Fruit fly (Drosophila melanogaster): ENCODE results near the gene CG4955.
A peak's percentile ranks its signal among the peaks of the same experiment; 100 is the strongest.

DNA sequence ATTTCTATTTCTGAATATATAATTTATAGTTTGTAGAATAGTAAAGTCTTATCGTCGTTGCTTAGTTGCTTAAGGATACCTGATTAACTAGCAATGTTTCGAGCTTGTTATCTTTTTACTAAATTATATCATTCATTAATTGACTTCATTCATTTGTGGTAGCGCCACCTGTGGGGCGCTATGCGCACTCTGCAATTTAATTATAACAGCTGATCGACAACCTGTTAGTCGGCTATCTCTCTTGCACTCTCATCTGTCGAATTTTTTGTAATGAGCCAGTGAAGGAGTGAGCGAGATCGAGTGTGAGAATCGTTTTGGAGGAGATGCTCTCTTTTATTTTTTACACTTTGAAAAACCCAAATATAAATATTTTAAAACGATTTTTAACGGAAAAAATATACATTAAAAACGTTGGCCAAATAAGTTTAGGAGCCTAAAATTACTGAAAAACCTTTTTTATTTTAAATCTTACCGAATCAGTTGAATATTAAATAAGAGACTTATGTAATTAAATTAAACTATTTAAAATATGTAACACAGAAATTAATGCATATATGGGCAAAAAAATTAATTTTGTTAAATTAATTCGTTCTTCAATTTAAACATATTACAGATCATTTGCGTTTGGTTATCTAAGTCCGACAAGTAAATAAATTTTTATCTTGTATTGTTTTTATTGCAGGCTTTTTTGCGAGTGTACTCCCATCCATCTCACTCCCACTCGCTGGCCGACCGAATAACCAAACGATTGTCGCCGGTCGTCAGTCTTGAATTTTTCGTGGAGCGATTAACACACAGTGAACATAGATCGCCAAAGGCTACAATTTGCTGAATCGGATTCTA is 10.0 kb downstream of the CG4955 start, which contains the start of the genes CG16700 and CG4991:
- TF ChIP-seq Hr96 (GFP tag; optimal IDR thresholded peaks at IDR 0.05), result no peak
- peak; percentile 54 for TF ChIP-seq CG14711 (tag; optimal IDR thresholded peaks at IDR 0.05)
- TF ChIP-seq toe (GFP tag; optimal IDR thresholded peaks at IDR 0.05), result no peak
- no peak for TF ChIP-seq Crg-1 (GFP tag; optimal IDR thresholded peaks at IDR 0.05)
- no peak for TF ChIP-seq cic (GFP tag; optimal IDR thresholded peaks at IDR 0.05)
- TF ChIP-seq pad (GFP tag; optimal IDR thresholded peaks at IDR 0.05), result peak; percentile 60
- TF ChIP-seq CG12768 (GFP tag; optimal IDR thresholded peaks at IDR 0.05), result peak; percentile 21
- TF ChIP-seq Clk (GFP tag; optimal IDR thresholded peaks at IDR 0.05), result no peak
- TF ChIP-seq kay (GFP tag; ENCODE audit: borderline replicate concordance), result no peak
- peak; percentile 82 for TF ChIP-seq CG11617 (GFP tag; optimal IDR thresholded peaks at IDR 0.05)
